Worm (Caenorhabditis elegans) whole organism, mixed stage, embryonic: ENCODE measurements around the gene T05C12.15.

ENCODE experiments used
- ces-1 ChIP-seq: fragments of 150-350 bp; optimal IDR thresholded peaks from 2 replicates; lab custom pipeline; 2014; ENCODE audit warnings: missing biosample characterization, missing genetic modification reagents, missing genetic modification characterization
- elt-1 ChIP-seq: sonication (generic microtip); optimal IDR thresholded peaks from 2 replicates; lab custom pipeline; 2017; ENCODE audit warnings: missing genetic modification characterization, mild to moderate bottlenecking, missing compliant biosample characterization, antibody characterized with exemption, moderate library complexity, borderline replicate concordance; ENCODE audit not compliant: insufficient read depth
- lin-13 ChIP-seq: fragments of 150-350 bp; optimal IDR thresholded peaks from 2 replicates; lab custom pipeline; 2014; ENCODE audit warnings: missing biosample characterization, missing genetic modification characterization
- lin-32 ChIP-seq: fragments of 200-800 bp; sonication (Bioruptor generic); optimal IDR thresholded peaks from 2 replicates; lab custom pipeline; 2018; ENCODE audit warnings: mild to moderate bottlenecking, missing genetic modification characterization, missing compliant biosample characterization
- lsy-2 ChIP-seq: fragments of 150-350 bp; optimal IDR thresholded peaks from 2 replicates; lab custom pipeline; 2014; ENCODE audit warnings: missing biosample characterization, missing genetic modification characterization
- mep-1 ChIP-seq: fragments of 150-350 bp; optimal IDR thresholded peaks from 2 replicates; lab custom pipeline; 2017; ENCODE audit warnings: missing biosample characterization, missing genetic modification reagents, missing genetic modification characterization, inconsistent platforms
- mls-2 ChIP-seq: sonication (generic microtip); optimal IDR thresholded peaks from 2 replicates; lab custom pipeline; 2016; ENCODE audit warnings: mild to moderate bottlenecking, missing genetic modification characterization, moderate library complexity, missing compliant biosample characterization
- nhr-2 ChIP-seq: fragments of 150-350 bp; optimal IDR thresholded peaks from 2 replicates; lab custom pipeline; 2014; ENCODE audit warnings: missing biosample characterization, missing genetic modification characterization
- nhr-28 ChIP-seq: fragments of 150-350 bp; optimal IDR thresholded peaks from 2 replicates; lab custom pipeline; 2014; ENCODE audit warnings: missing biosample characterization, missing genetic modification characterization
- nhr-76 ChIP-seq: sonication (generic microtip); optimal IDR thresholded peaks from 2 replicates; lab custom pipeline; 2017; ENCODE audit warnings: missing biosample characterization, missing genetic modification characterization
- pha-4 ChIP-seq: fragments of 150-350 bp; optimal IDR thresholded peaks from 2 replicates; lab custom pipeline; 2018; ENCODE audit warnings: missing biosample characterization, missing genetic modification reagents, missing genetic modification characterization
- sptf-1 ChIP-seq: sonication (generic microtip); optimal IDR thresholded peaks from 2 replicates; lab custom pipeline; 2017; ENCODE audit warnings: mild to moderate bottlenecking, missing genetic modification characterization, moderate library complexity, missing compliant biosample characterization
- unc-39 ChIP-seq: fragments of 150-350 bp; optimal IDR thresholded peaks from 2 replicates; lab custom pipeline; 2014; ENCODE audit warnings: missing biosample characterization, missing genetic modification characterization
- unc-62 ChIP-seq: fragments of 150-350 bp; optimal IDR thresholded peaks from 2 replicates; lab custom pipeline; 2014; ENCODE audit warnings: missing biosample characterization, missing genetic modification reagents, missing genetic modification characterization

DNA sequence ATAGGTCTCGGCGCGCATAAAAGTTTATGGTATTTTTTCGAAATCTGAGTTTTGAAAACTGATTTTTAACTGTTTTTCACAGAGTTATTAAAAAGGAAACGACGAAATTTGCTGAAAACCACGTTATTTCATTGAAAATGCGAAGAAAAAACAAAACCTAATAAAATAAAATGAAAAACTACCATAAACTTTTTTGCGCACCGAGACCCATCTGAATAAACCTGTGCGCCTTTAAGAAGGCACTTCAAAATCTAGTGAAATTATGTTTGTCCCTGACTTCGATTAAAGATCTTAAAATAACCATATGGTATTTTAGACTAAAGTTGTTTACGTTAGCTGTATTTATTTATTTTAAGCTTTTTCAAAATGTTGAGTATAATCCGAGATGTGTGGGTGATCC is 41.6 kb upstream of the T05C12.15 start:
- no peak for TF ChIP-seq nhr-28 (tag; lab: Kevin White, UChicago)
- no peak for TF ChIP-seq sptf-1 (tag; lab: Kevin White, UChicago)
- no peak for TF ChIP-seq ces-1 (GFP tag; lab: Kevin White, UChicago)
- no peak for TF ChIP-seq unc-62 (GFP tag; lab: Kevin White, UChicago)
- TF ChIP-seq lin-32 (GFP tag; lab: Kevin White, UChicago) = no peak
- no peak for TF ChIP-seq lsy-2 (tag; lab: Kevin White, UChicago)
- no peak for TF ChIP-seq nhr-76 (tag; lab: Kevin White, UChicago)
- TF ChIP-seq elt-1 (tag; lab: Kevin White, UChicago) = no peak
- TF ChIP-seq lin-13 = no peak
- no peak for TF ChIP-seq mls-2 (tag; lab: Kevin White, UChicago)
- no peak for TF ChIP-seq pha-4 (tag; lab: Kevin White, UChicago)
- no peak for TF ChIP-seq mep-1 (tag; lab: Kevin White, UChicago)
- TF ChIP-seq nhr-2 = no peak
- TF ChIP-seq unc-39 = no peak
